Fruit fly (Drosophila melanogaster): ENCODE results near the gene CG43335.

dm6 chr3R:15611692-15612091 is 23.6 kb upstream of the CG43335 start:
- TF ChIP-seq CG12659 (GFP tag; optimal IDR thresholded peaks at IDR 0.05) = no peak
- no peak for TF ChIP-seq CG12236 (GFP tag; optimal IDR thresholded peaks at IDR 0.05)
- TF ChIP-seq CG16779 (GFP tag; IDR thresholded peaks at IDR 0.05) = no peak
- no peak for TF ChIP-seq maf-S (GFP tag; optimal IDR thresholded peaks at IDR 0.05)
- no peak for TF ChIP-seq Six4 (GFP tag; optimal IDR thresholded peaks at IDR 0.05)
- TF ChIP-seq YL-1 (GFP tag; optimal IDR thresholded peaks at IDR 0.05) = no peak
- no peak for TF ChIP-seq rib (GFP tag; IDR thresholded peaks at IDR 0.05)
